Worm (Caenorhabditis elegans): ENCODE measurements around the gene R08A2.9.
A peak's percentile ranks its signal among the peaks of the same experiment; 100 is the strongest.

R08A2.9 gene

DNA sequence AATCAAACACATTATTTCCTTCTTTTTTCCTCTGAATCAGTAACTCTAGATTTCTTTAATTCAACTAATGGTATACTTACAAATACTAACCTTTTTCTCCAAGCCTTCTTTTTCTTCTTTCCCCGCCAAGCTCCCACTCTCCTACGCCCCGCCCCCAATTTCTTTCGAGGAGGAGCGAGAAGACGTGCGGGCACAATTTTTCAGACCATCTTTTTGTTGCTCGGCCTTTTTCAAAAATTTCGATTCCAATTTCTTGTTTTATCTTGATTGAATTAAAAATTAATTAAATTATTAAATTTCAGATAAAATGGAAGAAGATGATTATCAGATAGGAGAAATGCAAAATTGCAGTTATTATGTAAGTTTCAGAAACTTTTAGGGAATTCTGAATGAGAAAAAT lies 28.0 kb upstream of the R08A2.9 start, which contains the start of gene C47E8.3:
TSS of gene C47E8.3 (plus strand) at position 301 of the 400 bp plus-strand sequence.
- TF ChIP-seq nhr-71 (tag; optimal IDR thresholded peaks at IDR 0.05) (no peak), fkh-4 (tag; optimal IDR thresholded peaks at IDR 0.05; ENCODE audit: borderline replicate concordance) (no peak), mab-9 (GFP tag; IDR thresholded peaks at IDR 0.05) (no peak), aha-1 (tag; optimal IDR thresholded peaks at IDR 0.05) (no peak), lir-3 (tag; optimal IDR thresholded peaks at IDR 0.05; ENCODE audit: poor library complexity) (no peak), zip-4 (GFP tag; optimal IDR thresholded peaks at IDR 0.05) (no peak), C04F5.9 (tag; optimal IDR thresholded peaks at IDR 0.05) (no peak), pqm-1 (tag; optimal IDR thresholded peaks at IDR 0.05) (no peak), lsy-2 (tag; optimal IDR thresholded peaks at IDR 0.05) (no peak), Y116A8C.19 (tag; optimal IDR thresholded peaks at IDR 0.05; ENCODE audit: borderline replicate concordance) (no peak), F16B12.6 (tag; optimal IDR thresholded peaks at IDR 0.05) (no peak), ztf-11 (tag; optimal IDR thresholded peaks at IDR 0.05) (no peak), nhr-237 (tag; optimal IDR thresholded peaks at IDR 0.05) (no peak)

ce11 chrV:14682870-14683269 lies 25.2 kb upstream of the R08A2.9 start:
- TF ChIP-seq blmp-1 (tag; optimal IDR thresholded peaks at IDR 0.05) (peak; percentile 58), fos-1 (tag; optimal IDR thresholded peaks at IDR 0.05) (no peak), nhr-85 (tag) (peak; percentile 71)

- TF ChIP-seq efl-1 (optimal IDR thresholded peaks at IDR 0.05) (no peak), efl-1 (GFP tag; optimal IDR thresholded peaks at IDR 0.05 in 1 of 2) (peak in 1 of 2 experiments; percentile 81), alr-1 (tag; optimal IDR thresholded peaks at IDR 0.05; ENCODE audit: borderline replicate concordance) (no peak), isw-1 (GFP tag; IDR thresholded peaks at IDR 0.05) (no peak), ama-1 (optimal IDR thresholded peaks at IDR 0.05) (peak; percentile 22)
These were observed 24.8 kb upstream of the R08A2.9 start for ce11 chrV:14683291-14683690.

DNA sequence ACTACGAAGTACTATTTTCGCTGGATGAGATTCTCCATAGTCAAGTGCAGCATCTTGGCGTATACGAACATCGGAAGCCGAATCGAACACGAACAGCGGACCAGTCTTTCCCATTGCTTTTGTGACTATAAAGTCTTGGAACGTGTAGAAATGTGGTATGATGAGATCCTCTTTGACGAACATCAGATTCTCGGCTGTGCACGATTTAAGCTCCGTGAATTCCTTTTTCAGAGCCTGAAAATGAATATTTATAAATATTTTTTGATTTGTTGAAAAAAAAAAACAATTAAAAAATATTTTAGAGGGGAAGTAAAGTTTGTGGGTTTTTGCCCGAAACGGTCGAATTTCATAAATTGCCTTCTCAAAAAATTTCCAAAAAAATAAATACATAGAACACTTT lies 24.1 kb upstream of the R08A2.9 start:
- TF ChIP-seq zip-4 (GFP tag; optimal IDR thresholded peaks at IDR 0.05) (no peak), nhr-237 (tag; optimal IDR thresholded peaks at IDR 0.05) (no peak), ztf-4 (tag; optimal IDR thresholded peaks at IDR 0.05) (no peak), aly-2 (tag; optimal IDR thresholded peaks at IDR 0.05) (no peak), swsn-7 (tag; optimal IDR thresholded peaks at IDR 0.05) (no peak), sptf-1 (tag; optimal IDR thresholded peaks at IDR 0.05) (no peak), efl-1 (optimal IDR thresholded peaks at IDR 0.05) (no peak), efl-1 (GFP tag; optimal IDR thresholded peaks at IDR 0.05 in 1 of 2) (peak in 1 of 2 experiments; percentile 90)

- peak; percentile 3 for TF ChIP-seq snu-23 (GFP tag; optimal IDR thresholded peaks at IDR 0.05)
- TF ChIP-seq nhr-28 (tag; optimal IDR thresholded peaks at IDR 0.05): no peak
- TF ChIP-seq nhr-20 (tag; optimal IDR thresholded peaks at IDR 0.05): peak; percentile 8
- no peak for TF ChIP-seq efl-1 (optimal IDR thresholded peaks at IDR 0.05)
- TF ChIP-seq efl-1 (GFP tag; optimal IDR thresholded peaks at IDR 0.05 in 1 of 2): peak in 1 of 2 experiments; percentile 50
- TF ChIP-seq nhr-71 (tag; optimal IDR thresholded peaks at IDR 0.05): no peak
These were observed 23.4 kb upstream of the R08A2.9 start, which contains the start of gene hsp-90 for ce11 chrV:14684359-14685312. Gene hsp-90 (plus strand): TSS chrV:14684918.

ce11 chrV:14685435-14686058 lies 22.5 kb upstream of the R08A2.9 start, which contains the start of gene C47E8.4:
Gene C47E8.4 (minus strand): TSS chrV:14685485.
- peak; percentile 99 for TF ChIP-seq nhr-19 (GFP tag; conservative IDR thresholded peaks at IDR 0.05)
- peak; percentile 98 for TF ChIP-seq grh-1 (GFP tag; IDR thresholded peaks at IDR 0.05)
- peak; percentile 98 for TF ChIP-seq ztf-4 (tag; optimal IDR thresholded peaks at IDR 0.05)
- peak; percentile 91 to 92 for TF ChIP-seq lin-35 (GFP tag; optimal IDR thresholded peaks at IDR 0.05)
- TF ChIP-seq mdl-1 (tag; optimal IDR thresholded peaks at IDR 0.05): peak in 1 of 2 experiments; percentile 90
- TF ChIP-seq zip-4 (GFP tag; optimal IDR thresholded peaks at IDR 0.05): peak; percentile 94
- peak; percentile 99 for TF ChIP-seq nhr-47 (tag; optimal IDR thresholded peaks at IDR 0.05)
- peak; percentile 95 for TF ChIP-seq efl-1 (optimal IDR thresholded peaks at IDR 0.05)
- TF ChIP-seq efl-1 (GFP tag; optimal IDR thresholded peaks at IDR 0.05 in 1 of 2): peak; percentile 86 to 99
- TF ChIP-seq nhr-84 (tag; optimal IDR thresholded peaks at IDR 0.05): peak; percentile 49
- TF ChIP-seq swsn-7 (tag; optimal IDR thresholded peaks at IDR 0.05): peak; percentile 99
- TF ChIP-seq mep-1 (tag; optimal IDR thresholded peaks at IDR 0.05): peak; percentile 98
- peak; percentile 99 for TF ChIP-seq unc-86 (tag; optimal IDR thresholded peaks at IDR 0.05)
- peak; percentile 89 for TF ChIP-seq snpc-4 (tag; optimal IDR thresholded peaks at IDR 0.05)
- peak; percentile 89 for TF ChIP-seq C34B4.2 (tag; optimal IDR thresholded peaks at IDR 0.05)
- TF ChIP-seq C04F5.9 (tag; optimal IDR thresholded peaks at IDR 0.05): peak; percentile 97
- TF ChIP-seq F16B12.6 (tag; optimal IDR thresholded peaks at IDR 0.05): peak; percentile 26
- TF ChIP-seq unc-62 (GFP tag; optimal IDR thresholded peaks at IDR 0.05): peak; percentile 75
- peak; percentile 98 for TF ChIP-seq lin-13 (GFP tag; optimal IDR thresholded peaks at IDR 0.05)

Measured in whole organism, L1 larva.